Worm (Caenorhabditis elegans) whole organism, L1 larva: Measurements from ENCODE around the gene hlh-25.
A peak's percentile ranks its signal among the peaks of the same experiment; 100 is the strongest.
"Not testable (repeated sequence)": the region's sequence is repeated elsewhere in the genome, so short reads cannot be mapped to it uniquely, and the experiment has no call there.

Experiments
- C04F5.9 ChIP-seq: sonication (generic microtip); optimal IDR thresholded peaks from 2 replicates; lab custom pipeline; 2016; ENCODE audit warnings: missing genetic modification characterization, missing compliant biosample characterization
- C16A3.4 ChIP-seq: fragments of 150-350 bp; optimal IDR thresholded peaks from 2 replicates; lab custom pipeline; 2014; ENCODE audit warnings: missing biosample characterization, missing genetic modification characterization
- C34B4.2 ChIP-seq: sonication (generic microtip); optimal IDR thresholded peaks from 2 replicates; lab custom pipeline; 2017; ENCODE audit warnings: mild to moderate bottlenecking, missing genetic modification characterization, missing compliant biosample characterization
- F16B12.6 ChIP-seq: fragments of 150-350 bp; optimal IDR thresholded peaks from 2 replicates; lab custom pipeline; 2014; ENCODE audit warnings: missing biosample characterization, missing genetic modification characterization
- aha-1 ChIP-seq: fragments of 150-350 bp; optimal IDR thresholded peaks from 2 replicates; lab custom pipeline; 2014; ENCODE audit warnings: missing biosample characterization, missing genetic modification characterization
- ama-1 ChIP-seq: fragments of 150-350 bp; optimal IDR thresholded peaks from 2 replicates; lab custom pipeline; 2014
- blmp-1 ChIP-seq: fragments of 150-350 bp; optimal IDR thresholded peaks from 2 replicates; lab custom pipeline; 2014; ENCODE audit warnings: missing biosample characterization, missing genetic modification characterization
- ceh-8 ChIP-seq: fragments of 200-800 bp; sonication (Bioruptor generic); optimal IDR thresholded peaks from 2 replicates; lab custom pipeline; 2018; ENCODE audit warnings: mild to moderate bottlenecking, missing genetic modification characterization, moderate library complexity, missing compliant biosample characterization
- ceh-82 ChIP-seq, 3 experiments: fragments of 150-350 bp in 1 of 3; sonication (generic microtip) in 2 of 3; optimal IDR thresholded peaks; 2 replicates each; lab custom pipeline; 2014 to 2017; ENCODE audit warnings: missing biosample characterization in 3 of 3, missing genetic modification characterization in 3 of 3
- ceh-88 ChIP-seq: fragments of 200-800 bp; sonication (Bioruptor generic); IDR thresholded peaks from 2 replicates; pipeline ENCODE4 v1.3.6; 2022; ENCODE audit warnings: missing genetic modification characterization, missing compliant biosample characterization
- dsc-1 ChIP-seq: sonication (generic microtip); optimal IDR thresholded peaks from 2 replicates; lab custom pipeline; 2016; ENCODE audit warnings: mild to moderate bottlenecking, missing genetic modification characterization, missing compliant biosample characterization
- elt-3 ChIP-seq, 6 experiments: fragments of 150-350 bp in 1 of 6; sonication (generic microtip); optimal IDR thresholded peaks; 2 replicates each; lab custom pipeline; 2017 to 2018; ENCODE audit warnings: missing biosample characterization in 6 of 6, missing genetic modification characterization in 6 of 6, inconsistent platforms in 1 of 6
- ets-5 ChIP-seq: fragments of 200-800 bp; sonication (Bioruptor generic); IDR thresholded peaks from 2 replicates; pipeline ENCODE4 v1.3.6; 2022; ENCODE audit warnings: missing genetic modification characterization, missing compliant biosample characterization
- fkh-10 ChIP-seq: sonication (generic microtip); optimal IDR thresholded peaks from 2 replicates; lab custom pipeline; 2017; ENCODE audit warnings: missing biosample characterization, missing genetic modification reagents, missing genetic modification characterization
- fkh-4 ChIP-seq: sonication (generic microtip); optimal IDR thresholded peaks from 2 replicates; lab custom pipeline; 2016; ENCODE audit warnings: missing compliant biosample characterization, missing genetic modification characterization, borderline replicate concordance
- fos-1 ChIP-seq: fragments of 150-350 bp; optimal IDR thresholded peaks from 2 replicates; lab custom pipeline; 2014; ENCODE audit warnings: missing biosample characterization, missing genetic modification characterization
- grh-1 ChIP-seq: fragments of 200-800 bp; sonication (Bioruptor generic); IDR thresholded peaks from 2 replicates; pipeline ENCODE4 v1.3.6; 2022; ENCODE audit warnings: missing genetic modification reagents, missing genetic modification characterization, missing compliant biosample characterization
- irx-1 ChIP-seq: sonication (generic microtip); optimal IDR thresholded peaks from 2 replicates; lab custom pipeline; 2016; ENCODE audit warnings: missing genetic modification characterization, missing compliant biosample characterization
- jun-1 ChIP-seq: fragments of 150-350 bp; optimal IDR thresholded peaks from 2 replicates; lab custom pipeline; 2014; ENCODE audit warnings: missing biosample characterization, missing genetic modification reagents, missing genetic modification characterization
- lin-13 ChIP-seq: fragments of 150-350 bp; optimal IDR thresholded peaks from 2 replicates; lab custom pipeline; 2014; ENCODE audit warnings: missing biosample characterization, missing genetic modification reagents, missing genetic modification characterization
- lin-14 ChIP-seq: fragments of 200-800 bp; sonication (Bioruptor generic); optimal IDR thresholded peaks from 2 replicates; lab custom pipeline; 2018; ENCODE audit warnings: mild to moderate bottlenecking, missing genetic modification characterization, moderate library complexity, missing compliant biosample characterization
- lin-15B ChIP-seq: fragments of 150-350 bp; sonication (generic microtip); optimal IDR thresholded peaks from 3 replicates; lab custom pipeline; 2014; ENCODE audit warnings: missing biosample characterization, missing genetic modification characterization
- mab-9 ChIP-seq: fragments of 200-800 bp; sonication (Bioruptor generic); IDR thresholded peaks from 2 replicates; pipeline ENCODE4 v1.3.6; 2022; ENCODE audit warnings: missing genetic modification reagents, missing genetic modification characterization, missing compliant biosample characterization
- mdl-1 ChIP-seq, 2 experiments: fragments of 150-350 bp; optimal IDR thresholded peaks; 2 replicates each; lab custom pipeline; 2014 to 2017; ENCODE audit warnings: missing biosample characterization in 2 of 2, missing genetic modification characterization in 2 of 2, inconsistent platforms in 1 of 2
- mef-2 ChIP-seq: fragments of 150-350 bp; optimal IDR thresholded peaks from 2 replicates; lab custom pipeline; 2014; ENCODE audit warnings: missing biosample characterization, missing genetic modification characterization
- nhr-12 ChIP-seq: sonication (generic microtip); optimal IDR thresholded peaks from 2 replicates; lab custom pipeline; 2017; ENCODE audit warnings: missing biosample characterization, missing genetic modification characterization
- nhr-20 ChIP-seq: sonication (generic microtip); optimal IDR thresholded peaks from 2 replicates; lab custom pipeline; 2016; ENCODE audit warnings: mild to moderate bottlenecking, missing genetic modification characterization, missing compliant biosample characterization
- nhr-47 ChIP-seq: sonication (generic microtip); optimal IDR thresholded peaks from 2 replicates; lab custom pipeline; 2016; ENCODE audit warnings: mild to moderate bottlenecking, missing genetic modification characterization, moderate library complexity, missing compliant biosample characterization
- nhr-71 ChIP-seq: sonication (generic microtip); optimal IDR thresholded peaks from 2 replicates; lab custom pipeline; 2016; ENCODE audit warnings: mild to moderate bottlenecking, missing genetic modification characterization, moderate library complexity, missing compliant biosample characterization
- nhr-76 ChIP-seq: sonication (generic microtip); optimal IDR thresholded peaks from 2 replicates; lab custom pipeline; 2017; ENCODE audit warnings: missing biosample characterization, missing genetic modification characterization
- nhr-84 ChIP-seq: sonication (generic microtip); optimal IDR thresholded peaks from 2 replicates; lab custom pipeline; 2017; ENCODE audit warnings: missing biosample characterization, missing genetic modification characterization
- nhr-85 ChIP-seq: sonication (generic microtip); peaks from one replicate; lab custom pipeline; 2016; ENCODE audit warnings: missing genetic modification characterization, inconsistent platforms, missing compliant biosample characterization
- pag-3 ChIP-seq: sonication (generic microtip); optimal IDR thresholded peaks from 2 replicates; lab custom pipeline; 2017; ENCODE audit warnings: missing genetic modification characterization, mild to moderate bottlenecking, missing compliant biosample characterization, antibody characterized with exemption, borderline replicate concordance; ENCODE audit not compliant: insufficient read depth
- rnt-1 ChIP-seq: sonication (generic microtip); optimal IDR thresholded peaks from 2 replicates; lab custom pipeline; 2016; ENCODE audit warnings: mild to moderate bottlenecking, missing genetic modification characterization, moderate library complexity, missing compliant biosample characterization
- snpc-4 ChIP-seq: fragments of 150-350 bp; optimal IDR thresholded peaks from 2 replicates; lab custom pipeline; 2014; ENCODE audit warnings: missing biosample characterization, missing genetic modification characterization
- snu-23 ChIP-seq: sonication (generic microtip); optimal IDR thresholded peaks from 2 replicates; lab custom pipeline; 2016; ENCODE audit warnings: missing genetic modification characterization, missing compliant biosample characterization
- sptf-1 ChIP-seq: fragments of 150-350 bp; optimal IDR thresholded peaks from 2 replicates; lab custom pipeline; 2014; ENCODE audit warnings: missing biosample characterization, missing genetic modification characterization
- sup-37 ChIP-seq: fragments of 200-800 bp; sonication (Bioruptor generic); optimal IDR thresholded peaks from 2 replicates; lab custom pipeline; 2018; ENCODE audit warnings: mild to moderate bottlenecking, missing genetic modification characterization, missing compliant biosample characterization
- tlp-1 ChIP-seq: fragments of 150-350 bp; optimal IDR thresholded peaks from 2 replicates; lab custom pipeline; 2014; ENCODE audit warnings: missing biosample characterization, missing genetic modification characterization
- unc-62 ChIP-seq: fragments of 150-350 bp; optimal IDR thresholded peaks from 2 replicates; lab custom pipeline; 2014; ENCODE audit warnings: missing biosample characterization, missing genetic modification reagents, missing genetic modification characterization
- unc-86 ChIP-seq: sonication (generic microtip); optimal IDR thresholded peaks from 2 replicates; lab custom pipeline; 2016; ENCODE audit warnings: missing genetic modification characterization, missing compliant biosample characterization
- unc-98 ChIP-seq: fragments of 200-800 bp; sonication (Bioruptor generic); IDR thresholded peaks from 2 replicates; pipeline ENCODE4 v1.3.6; 2022; ENCODE audit warnings: missing genetic modification characterization, missing compliant biosample characterization
- zip-4 ChIP-seq: fragments of 200-800 bp; sonication (Bioruptor generic); optimal IDR thresholded peaks from 2 replicates; lab custom pipeline; 2018; ENCODE audit warnings: mild to moderate bottlenecking, missing genetic modification characterization, moderate library complexity, missing compliant biosample characterization

The hlh-25 gene

ce11 chrII:5534939-5535338 is at the start of gene hlh-25:
Gene hlh-25 (plus strand): TSS chrII:5535239.
- TF ChIP-seq unc-98; mab-9 (GFP tag; lab: Robert Waterston, UW); unc-86 (tag; lab: Kevin White, UChicago): not testable (repeated sequence)

ce11 chrII:5487844-5488243 is 47.2 kb upstream of the hlh-25 start, which contains the start of gene nep-5:
Gene nep-5 (plus strand): TSS chrII:5488144.
- no peak for TF ChIP-seq mef-2 (tag; lab: Kevin White, UChicago)
- TF ChIP-seq ceh-82 (tag; optimal IDR thresholded peaks at IDR 0.05; lab: Kevin White, UChicago) = no peak
- no peak for TF ChIP-seq F16B12.6
- TF ChIP-seq grh-1 (GFP tag; lab: Robert Waterston, UW) = no peak
- no peak for TF ChIP-seq C04F5.9 (tag; lab: Kevin White, UChicago)
- no peak for TF ChIP-seq lin-15B (tag; lab: Kevin White, UChicago)
- TF ChIP-seq nhr-12 = no peak
- TF ChIP-seq snu-23 = no peak
- TF ChIP-seq irx-1 (tag; lab: Kevin White, UChicago) = no peak
- TF ChIP-seq unc-98 = no peak
- no peak for TF ChIP-seq aha-1 (tag; lab: Kevin White, UChicago)

ce11 chrII:5494405-5494804 is 40.6 kb upstream of the hlh-25 start, which contains the start of gene F12A10.6:
Gene F12A10.6 (minus strand): TSS chrII:5494505.
- TF ChIP-seq fkh-10 (GFP tag; lab: Kevin White, UChicago) = no peak
- TF ChIP-seq zip-4 (GFP tag; lab: Kevin White, UChicago) = no peak
- TF ChIP-seq unc-62 (GFP tag; lab: Kevin White, UChicago) = no peak
- no peak for TF ChIP-seq snpc-4 (tag; lab: Kevin White, UChicago)
- TF ChIP-seq tlp-1 (tag; lab: Kevin White, UChicago) = no peak
- no peak for TF ChIP-seq aha-1 (tag; lab: Kevin White, UChicago)
- TF ChIP-seq C34B4.2 (tag; lab: Kevin White, UChicago) = no peak
- TF ChIP-seq lin-13 = no peak
- no peak for TF ChIP-seq sup-37 (GFP tag; lab: Kevin White, UChicago)
- TF ChIP-seq C16A3.4 (tag; lab: Kevin White, UChicago) = no peak
- no peak for TF ChIP-seq pag-3 (tag; lab: Kevin White, UChicago)
- TF ChIP-seq nhr-84 = no peak
- no peak for TF ChIP-seq nhr-85 (tag; lab: Kevin White, UChicago)
- no peak for TF ChIP-seq nhr-47 (tag; lab: Kevin White, UChicago)
- no peak for TF ChIP-seq sptf-1 (tag; lab: Kevin White, UChicago)
- no peak for TF ChIP-seq ama-1
- no peak for TF ChIP-seq lin-15B (tag; lab: Kevin White, UChicago)
- no peak for TF ChIP-seq dsc-1 (tag; lab: Kevin White, UChicago)

- no peak for TF ChIP-seq snu-23
- TF ChIP-seq ceh-88 (GFP tag; lab: Robert Waterston, UW) = no peak
- no peak for TF ChIP-seq unc-62 (GFP tag; lab: Kevin White, UChicago)
- no peak for TF ChIP-seq ets-5 (GFP tag; lab: Robert Waterston, UW)
- peak in 2 of 6 experiments; percentile 1 to 62 for TF ChIP-seq elt-3 (tag; optimal IDR thresholded peaks at IDR 0.05; lab: Kevin White, UChicago)
- TF ChIP-seq fos-1 = no peak
- peak; percentile 60 for TF ChIP-seq nhr-85 (tag; lab: Kevin White, UChicago)
- TF ChIP-seq sup-37 (GFP tag; lab: Kevin White, UChicago) = no peak
- TF ChIP-seq blmp-1 (tag; lab: Kevin White, UChicago) = peak; percentile 6
- peak; percentile 43 for TF ChIP-seq lin-14
- TF ChIP-seq jun-1 = no peak
- TF ChIP-seq ceh-8 (GFP tag; lab: Kevin White, UChicago) = no peak
- TF ChIP-seq nhr-71 (tag; lab: Kevin White, UChicago) = no peak
- TF ChIP-seq unc-86 (tag; lab: Kevin White, UChicago) = no peak
- no peak for TF ChIP-seq mdl-1 (tag; optimal IDR thresholded peaks at IDR 0.05; lab: Kevin White, UChicago)
- TF ChIP-seq nhr-20 = peak; percentile 52
- TF ChIP-seq fkh-4 = no peak
- no peak for TF ChIP-seq rnt-1
- TF ChIP-seq nhr-76 = no peak
Measured at ce11 chrII:5496375-5496774, 38.7 kb upstream of the hlh-25 start, which contains the start of gene F12A10.1. Gene F12A10.1 (plus strand): TSS chrII:5496540.
